Worm (Caenorhabditis elegans): ENCODE data around the gene ctsa-2.

Gene ctsa-2

ce11 chrX:6399450-6399849 is 31.0 kb downstream of the ctsa-2 start:
- TF ChIP-seq nfyb-1 (GFP tag; IDR thresholded peaks at IDR 0.05), result no peak
- no peak for TF ChIP-seq nhr-27 (tag; optimal IDR thresholded peaks at IDR 0.05)
- TF ChIP-seq egl-44 (GFP tag; IDR thresholded peaks at IDR 0.05), result no peak
- no peak for TF ChIP-seq attf-3 (GFP tag; conservative IDR thresholded peaks at IDR 0.05)
- TF ChIP-seq bed-2 (GFP tag; IDR thresholded peaks at IDR 0.05), result no peak
- no peak for TF ChIP-seq nhr-90 (tag; optimal IDR thresholded peaks at IDR 0.05)
- TF ChIP-seq F33H1.4 (GFP tag; IDR thresholded peaks at IDR 0.05), result no peak
- no peak for TF ChIP-seq lir-1 (GFP tag; conservative IDR thresholded peaks at IDR 0.05)
- no peak for TF ChIP-seq nhr-120 (GFP tag; IDR thresholded peaks at IDR 0.05)
- no peak for TF ChIP-seq hmg-1.2 (GFP tag; IDR thresholded peaks at IDR 0.05)

DNA sequence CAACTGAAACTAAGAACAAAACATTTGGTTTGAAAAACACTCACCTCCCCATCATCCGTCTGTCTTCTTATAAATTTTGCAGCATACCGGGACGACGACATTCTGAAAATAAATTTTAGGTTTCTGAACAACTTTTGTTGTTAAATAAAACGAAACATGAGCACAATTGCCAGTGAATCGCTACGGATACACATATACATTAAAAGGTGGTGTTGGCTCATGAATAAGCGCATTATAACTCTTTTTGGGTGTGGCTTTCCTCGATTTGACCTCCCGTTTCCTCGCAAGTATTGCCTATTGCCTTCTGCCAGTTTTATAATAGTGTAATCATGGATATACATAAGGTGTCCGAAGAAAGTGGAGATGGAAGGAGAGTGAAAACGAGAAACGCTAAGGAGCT is 38.9 kb downstream of the ctsa-2 start, which contains the start of gene igcm-2:
Gene igcm-2, minus strand, starts transcription at position 101 of the 400 bp plus-strand sequence.
- TF ChIP-seq tbp1 (GFP tag; optimal IDR thresholded peaks at IDR 0.05), result no peak
- TF ChIP-seq F57C9.4 (tag; optimal IDR thresholded peaks at IDR 0.05), result no peak
- TF ChIP-seq lsy-27 (tag; optimal IDR thresholded peaks at IDR 0.05; ENCODE audit: borderline replicate concordance, insufficient read depth), result no peak

ce11 chrX:6388639-6389038 is 41.8 kb downstream of the ctsa-2 start:
- no peak for TF ChIP-seq ztf-6 (GFP tag; IDR thresholded peaks at IDR 0.05)
- no peak for TF ChIP-seq egl-44 (GFP tag; IDR thresholded peaks at IDR 0.05)
- TF ChIP-seq nfyb-1 (GFP tag; IDR thresholded peaks at IDR 0.05), result no peak
- TF ChIP-seq let-526 (GFP tag; IDR thresholded peaks at IDR 0.05), result no peak
- TF ChIP-seq nhr-27 (tag; optimal IDR thresholded peaks at IDR 0.05), result no peak
- TF ChIP-seq nhr-179 (tag; optimal IDR thresholded peaks at IDR 0.05), result no peak
- no peak for TF ChIP-seq B0336.3 (GFP tag; IDR thresholded peaks at IDR 0.05)
- TF ChIP-seq atf-7 (tag; optimal IDR thresholded peaks at IDR 0.05), result no peak
- TF ChIP-seq Y95B8A.8 (GFP tag; IDR thresholded peaks at IDR 0.05), result no peak
- no peak for TF ChIP-seq repo-1 (tag; optimal IDR thresholded peaks at IDR 0.05)
- TF ChIP-seq sdz-38 (tag; optimal IDR thresholded peaks at IDR 0.05), result no peak
- TF ChIP-seq F10E7.11 (tag; optimal IDR thresholded peaks at IDR 0.05), result no peak
- no peak for TF ChIP-seq ceh-79 (tag; optimal IDR thresholded peaks at IDR 0.05)
- no peak for TF ChIP-seq mxl-1 (tag; optimal IDR thresholded peaks at IDR 0.05)

ce11 chrX:6385185-6385584 is 45.2 kb downstream of the ctsa-2 start, which contains the start of gene igdb-3:
Gene igdb-3 (plus strand): TSS chrX:6385485.
- TF ChIP-seq dpff-1 (tag; optimal IDR thresholded peaks at IDR 0.05) (no peak), him-1 (tag; optimal IDR thresholded peaks at IDR 0.05) (no peak), egl-44 (GFP tag; IDR thresholded peaks at IDR 0.05) (no peak)

- no peak for TF ChIP-seq attf-6 (GFP tag; IDR thresholded peaks at IDR 0.05)
- TF ChIP-seq him-1 (tag; optimal IDR thresholded peaks at IDR 0.05), result no peak
- no peak for TF ChIP-seq F55B11.4 (tag; optimal IDR thresholded peaks at IDR 0.05; ENCODE audit: borderline replicate concordance, insufficient read depth)
- no peak for TF ChIP-seq T07F8.4 (tag; optimal IDR thresholded peaks at IDR 0.05)
- no peak for TF ChIP-seq D2030.7 (GFP tag; IDR thresholded peaks at IDR 0.05)
- TF ChIP-seq hlh-12 (tag; optimal IDR thresholded peaks at IDR 0.05), result no peak
- no peak for TF ChIP-seq tbp1 (GFP tag; optimal IDR thresholded peaks at IDR 0.05)
- no peak for TF ChIP-seq ekl-4 (GFP tag; IDR thresholded peaks at IDR 0.05)
- no peak for TF ChIP-seq dpff-1 (tag; optimal IDR thresholded peaks at IDR 0.05)
- TF ChIP-seq attf-3 (GFP tag; conservative IDR thresholded peaks at IDR 0.05), result no peak
- no peak for TF ChIP-seq let-607 (tag; optimal IDR thresholded peaks at IDR 0.05)
- no peak for TF ChIP-seq ztf-25 (GFP tag; IDR thresholded peaks at IDR 0.05)
- no peak for TF ChIP-seq unc-62 (GFP tag; optimal IDR thresholded peaks at IDR 0.05)
- no peak for TF ChIP-seq tlf-1 (GFP tag; optimal IDR thresholded peaks at IDR 0.05)
- no peak for TF ChIP-seq nhr-179 (tag; optimal IDR thresholded peaks at IDR 0.05)
- TF ChIP-seq dox-1 (GFP tag; IDR thresholded peaks at IDR 0.05), result no peak
- TF ChIP-seq unc-130 (GFP tag; optimal IDR thresholded peaks at IDR 0.05), result no peak
- TF ChIP-seq Y95B8A.8 (GFP tag; IDR thresholded peaks at IDR 0.05), result no peak
- no peak for TF ChIP-seq egl-44 (GFP tag; IDR thresholded peaks at IDR 0.05)
- no peak for TF ChIP-seq F33H1.4 (GFP tag; IDR thresholded peaks at IDR 0.05)
Observed at ce11 chrX:6384537-6384936, 45.9 kb downstream of the ctsa-2 start.

All from whole organism, young adult.